Fruit fly (Drosophila melanogaster) whole organism, embryonic: ENCODE measurements around the gene Tre1.
A peak's percentile ranks its signal among the peaks of the same experiment; 100 is the strongest.

ENCODE experiments used
- ATbp ChIP-seq: fragments of 200-800 bp; sonication (Bioruptor generic); optimal IDR thresholded peaks from 2 replicates; lab custom pipeline; 2017; ENCODE audit warnings: missing biosample characterization, mild to moderate bottlenecking, missing genetic modification characterization, missing genetic modification reagents
- B-H1 ChIP-seq: fragments of 200-800 bp; sonication (Bioruptor generic); IDR thresholded peaks from 3 replicates; pipeline ENCODE4 v1.3.6; 2022; ENCODE audit warnings: missing biosample characterization, missing genetic modification characterization
- Blimp-1 ChIP-seq: fragments of 200-800 bp; sonication (Bioruptor generic); optimal IDR thresholded peaks from 3 replicates; lab custom pipeline; 2018; ENCODE audit warnings: missing biosample characterization, missing genetic modification characterization, mild to moderate bottlenecking, moderate library complexity, missing genetic modification reagents
- CG13894 ChIP-seq: fragments of 200-800 bp; sonication (Bioruptor generic); optimal IDR thresholded peaks from 3 replicates; lab custom pipeline; 2018; ENCODE audit warnings: missing biosample characterization, mild to moderate bottlenecking, missing genetic modification characterization, moderate library complexity
- CG15269 ChIP-seq: fragments of 200-800 bp; sonication (Bioruptor generic); optimal IDR thresholded peaks from 2 replicates; lab custom pipeline; 2018; ENCODE audit warnings: missing biosample characterization, mild to moderate bottlenecking, missing genetic modification characterization, moderate library complexity
- CG15601 ChIP-seq: fragments of 200-800 bp; sonication (Bioruptor generic); optimal IDR thresholded peaks from 3 replicates; lab custom pipeline; 2019; ENCODE audit warnings: missing biosample characterization, mild to moderate bottlenecking, missing genetic modification characterization, moderate library complexity
- CG16815 ChIP-seq: fragments of 200-800 bp; sonication (Bioruptor generic); optimal IDR thresholded peaks from 3 replicates; lab custom pipeline; 2017; ENCODE audit warnings: missing biosample characterization, mild to moderate bottlenecking, missing genetic modification characterization
- CG16863 ChIP-seq: fragments of 200-800 bp; sonication (Bioruptor generic); optimal IDR thresholded peaks from 3 replicates; lab custom pipeline; 2016; ENCODE audit warnings: missing biosample characterization, missing genetic modification characterization
- CG17328 ChIP-seq: fragments of 200-800 bp; sonication (Bioruptor generic); IDR thresholded peaks from 2 replicates; pipeline ENCODE4 v1.3.6; 2022; ENCODE audit warnings: missing biosample characterization, missing genetic modification characterization
- CG33213 ChIP-seq: fragments of 200-800 bp; sonication (Bioruptor generic); optimal IDR thresholded peaks from 3 replicates; lab custom pipeline; 2016; ENCODE audit warnings: missing biosample characterization, missing genetic modification characterization
- CG4424 ChIP-seq: fragments of 200-800 bp; sonication (Bioruptor generic); optimal IDR thresholded peaks from 3 replicates; lab custom pipeline; 2016; ENCODE audit warnings: missing biosample characterization, missing genetic modification characterization
- CG6683 ChIP-seq: fragments of 200-800 bp; sonication (Bioruptor generic); optimal IDR thresholded peaks from 2 replicates; lab custom pipeline; 2017; ENCODE audit warnings: missing biosample characterization, mild to moderate bottlenecking, missing genetic modification characterization, missing genetic modification reagents
- CG7372 ChIP-seq: fragments of 200-800 bp; sonication (Bioruptor generic); IDR thresholded peaks from 2 replicates; pipeline ENCODE4 v1.3.6; 2022; ENCODE audit warnings: missing biosample characterization, missing genetic modification characterization
- CG7839 ChIP-seq: fragments of 200-800 bp; sonication (Bioruptor generic); optimal IDR thresholded peaks from 3 replicates; lab custom pipeline; 2018; ENCODE audit warnings: missing biosample characterization, mild to moderate bottlenecking, missing genetic modification characterization, moderate library complexity
- Ets97D ChIP-seq: fragments of 200-800 bp; sonication (Bioruptor generic); optimal IDR thresholded peaks from 3 replicates; lab custom pipeline; 2016; ENCODE audit warnings: missing biosample characterization, missing genetic modification characterization
- H2.0 ChIP-seq: fragments of 200-800 bp; sonication (Bioruptor generic); IDR thresholded peaks from 2 replicates; pipeline ENCODE4 v1.3.6; 2022; ENCODE audit warnings: missing biosample characterization, missing genetic modification characterization
- Hmx ChIP-seq: fragments of 200-800 bp; sonication (Bioruptor generic); optimal IDR thresholded peaks from 2 replicates; lab custom pipeline; 2016; ENCODE audit warnings: missing biosample characterization, missing genetic modification characterization
- Hr78 ChIP-seq, 2 experiments: fragments of 200-800 bp in 1 of 2; fragments of >200 bp in 1 of 2; sonication (Bioruptor generic) in 1 of 2; optimal IDR thresholded peaks; 2 replicates each; lab custom pipeline; 2017 to 2019; ENCODE audit warnings: missing biosample characterization in 2 of 2, missing genetic modification characterization in 2 of 2, mild to moderate bottlenecking in 1 of 2, moderate library complexity in 1 of 2
- Lim3 ChIP-seq: fragments of 200-800 bp; sonication (Bioruptor generic); IDR thresholded peaks from 2 replicates; pipeline ENCODE4 v1.3.6; 2022; ENCODE audit warnings: missing biosample characterization, missing genetic modification characterization
- Scr ChIP-seq: fragments of 200-800 bp; sonication (Bioruptor generic); IDR thresholded peaks from 2 replicates; pipeline ENCODE4 v1.3.6; 2022; ENCODE audit warnings: missing biosample characterization, missing genetic modification characterization; ENCODE audit not compliant: partially characterized antibody
- Sox102F ChIP-seq: fragments of 200-800 bp; sonication (Bioruptor generic); optimal IDR thresholded peaks from 2 replicates; lab custom pipeline; 2018; ENCODE audit warnings: missing biosample characterization, mild to moderate bottlenecking, missing genetic modification characterization, moderate library complexity
- Ssrp ChIP-seq: fragments of 200-800 bp; sonication (Bioruptor generic); optimal IDR thresholded peaks from 2 replicates; lab custom pipeline; 2018; ENCODE audit warnings: missing biosample characterization, mild to moderate bottlenecking, missing genetic modification characterization, moderate library complexity
- Taf1 ChIP-seq: fragments of 200-800 bp; sonication (Bioruptor generic); IDR thresholded peaks from 2 replicates; pipeline ENCODE4 v1.3.6; 2022; ENCODE audit warnings: missing biosample characterization, missing genetic modification characterization
- Trl ChIP-seq, 3 experiments: fragments of >200 bp in 2 of 3; fragments of 200-800 bp in 1 of 3; sonication (Bioruptor generic) in 1 of 3; optimal IDR thresholded peaks; 2 replicates in 1 of 3; 3 replicates in 2 of 3; lab custom pipeline; 2016 to 2017; ENCODE audit warnings: missing biosample characterization in 1 of 3, missing genetic modification characterization in 1 of 3
- cato ChIP-seq: fragments of 200-800 bp; sonication (Bioruptor generic); optimal IDR thresholded peaks from 2 replicates; lab custom pipeline; 2016; ENCODE audit warnings: missing biosample characterization, missing genetic modification characterization, borderline replicate concordance
- cg ChIP-seq: fragments of 200-800 bp; sonication (Bioruptor generic); optimal IDR thresholded peaks from 3 replicates; lab custom pipeline; 2019; ENCODE audit warnings: missing biosample characterization, mild to moderate bottlenecking, missing genetic modification characterization, moderate library complexity
- chif ChIP-seq, 2 experiments: fragments of 200-800 bp; sonication (Bioruptor generic); optimal IDR thresholded peaks; 3 replicates each; lab custom pipeline; 2016; ENCODE audit warnings: missing biosample characterization in 2 of 2, missing genetic modification characterization in 2 of 2
- ci ChIP-seq: fragments of 200-800 bp; sonication (Bioruptor generic); IDR thresholded peaks from 3 replicates; pipeline ENCODE4 v1.3.6; 2022; ENCODE audit warnings: missing biosample characterization, missing genetic modification characterization
- corto ChIP-seq: fragments of 200-800 bp; sonication (Bioruptor generic); optimal IDR thresholded peaks from 2 replicates; lab custom pipeline; 2016; ENCODE audit warnings: missing biosample characterization, mild to moderate bottlenecking, missing genetic modification characterization, moderate library complexity
- dimm ChIP-seq: fragments of 200-800 bp; sonication (Bioruptor generic); IDR thresholded peaks from 2 replicates; pipeline ENCODE4 v1.3.6; 2022; ENCODE audit warnings: missing biosample characterization, missing genetic modification characterization
- ems ChIP-seq: fragments of 200-800 bp; sonication (Bioruptor generic); optimal IDR thresholded peaks from 3 replicates; lab custom pipeline; 2016; ENCODE audit warnings: missing biosample characterization, missing genetic modification characterization
- fd96Cb ChIP-seq: fragments of 200-800 bp; sonication (Bioruptor generic); optimal IDR thresholded peaks from 2 replicates; lab custom pipeline; 2018; ENCODE audit warnings: missing biosample characterization, mild to moderate bottlenecking, missing genetic modification characterization, moderate library complexity
- gcm ChIP-seq: fragments of 200-800 bp; sonication (Bioruptor generic); optimal IDR thresholded peaks from 2 replicates; lab custom pipeline; 2019; ENCODE audit warnings: missing biosample characterization, mild to moderate bottlenecking, missing genetic modification characterization, moderate library complexity
- gem ChIP-seq: fragments of 200-800 bp; sonication (Bioruptor generic); optimal IDR thresholded peaks from 2 replicates; lab custom pipeline; 2019; ENCODE audit warnings: missing biosample characterization, mild to moderate bottlenecking, missing genetic modification characterization, moderate library complexity
- grau ChIP-seq: fragments of 200-800 bp; optimal IDR thresholded peaks from 3 replicates; lab custom pipeline; 2019; ENCODE audit warnings: missing biosample characterization, mild to moderate bottlenecking, missing genetic modification characterization, moderate library complexity
- insv ChIP-seq, 2 experiments: fragments of 200-800 bp; sonication (Bioruptor generic); optimal IDR thresholded peaks; 3 replicates each; lab custom pipeline; 2016 to 2018; ENCODE audit warnings: missing biosample characterization in 2 of 2, missing genetic modification characterization in 2 of 2
- lola ChIP-seq, 3 experiments: fragments of >200 bp in 2 of 3; fragments of 200-800 bp in 1 of 3; sonication (Bioruptor generic) in 1 of 3; optimal IDR thresholded peaks; 2 replicates each; lab custom pipeline; 2017 to 2019; ENCODE audit warnings: missing biosample characterization in 3 of 3, missing genetic modification characterization in 3 of 3, mild to moderate bottlenecking in 1 of 3, moderate library complexity in 1 of 3
- lov ChIP-seq, 2 experiments: fragments of 200-800 bp in 1 of 2; fragments of >200 bp in 1 of 2; sonication (Bioruptor generic) in 1 of 2; IDR thresholded peaks in 1 of 2; optimal IDR thresholded peaks in 1 of 2; 2 replicates in 1 of 2; 3 replicates in 1 of 2; pipeline versions ENCODE4 v1.3.6 to Lab custom; 2017 to 2022; ENCODE audit warnings: missing biosample characterization in 1 of 2, missing genetic modification characterization in 1 of 2
- mirr ChIP-seq: fragments of 200-800 bp; sonication (Bioruptor generic); optimal IDR thresholded peaks from 3 replicates; lab custom pipeline; 2018; ENCODE audit warnings: missing biosample characterization, mild to moderate bottlenecking, missing genetic modification characterization
- prd ChIP-seq, 3 experiments: fragments of >200 bp in 2 of 3; fragments of 200-800 bp in 1 of 3; sonication (Bioruptor generic) in 1 of 3; optimal IDR thresholded peaks in 2 of 3; IDR thresholded peaks in 1 of 3; 2 replicates in 2 of 3; 3 replicates in 1 of 3; pipeline versions ENCODE4 v1.3.6 to Lab custom; 2017 to 2022; ENCODE audit warnings: missing biosample characterization in 1 of 3, missing genetic modification characterization in 1 of 3
- pros ChIP-seq: fragments of 200-800 bp; sonication (Bioruptor generic); optimal IDR thresholded peaks from 3 replicates; lab custom pipeline; 2019; ENCODE audit warnings: missing biosample characterization, mild to moderate bottlenecking, missing genetic modification characterization, moderate library complexity
- rib ChIP-seq: fragments of 200-800 bp; sonication (Bioruptor generic); IDR thresholded peaks from 2 replicates; pipeline ENCODE4 v1.3.6; 2022; ENCODE audit warnings: missing biosample characterization, missing genetic modification characterization
- shn ChIP-seq: fragments of 200-800 bp; sonication (Bioruptor generic); optimal IDR thresholded peaks from 3 replicates; lab custom pipeline; 2016; ENCODE audit warnings: missing biosample characterization, missing genetic modification characterization
- sim ChIP-seq: fragments of 200-800 bp; sonication (Bioruptor generic); IDR thresholded peaks from 2 replicates; pipeline ENCODE4 v1.3.6; 2022; ENCODE audit warnings: missing biosample characterization, missing genetic modification characterization
- so ChIP-seq: fragments of 200-800 bp; sonication (Bioruptor generic); IDR thresholded peaks from 3 replicates; pipeline ENCODE4 v1.3.6; 2022; ENCODE audit warnings: missing biosample characterization, missing genetic modification characterization
- sr ChIP-seq: fragments of 200-800 bp; sonication (Bioruptor generic); IDR thresholded peaks from 3 replicates; pipeline ENCODE4 v1.3.6; 2022; ENCODE audit warnings: missing biosample characterization, missing genetic modification characterization
- wdn ChIP-seq: fragments of 200-800 bp; sonication (Bioruptor generic); IDR thresholded peaks from 2 replicates; pipeline ENCODE4 v1.3.6; 2022; ENCODE audit warnings: missing biosample characterization, missing genetic modification characterization

Gene Tre1

DNA sequence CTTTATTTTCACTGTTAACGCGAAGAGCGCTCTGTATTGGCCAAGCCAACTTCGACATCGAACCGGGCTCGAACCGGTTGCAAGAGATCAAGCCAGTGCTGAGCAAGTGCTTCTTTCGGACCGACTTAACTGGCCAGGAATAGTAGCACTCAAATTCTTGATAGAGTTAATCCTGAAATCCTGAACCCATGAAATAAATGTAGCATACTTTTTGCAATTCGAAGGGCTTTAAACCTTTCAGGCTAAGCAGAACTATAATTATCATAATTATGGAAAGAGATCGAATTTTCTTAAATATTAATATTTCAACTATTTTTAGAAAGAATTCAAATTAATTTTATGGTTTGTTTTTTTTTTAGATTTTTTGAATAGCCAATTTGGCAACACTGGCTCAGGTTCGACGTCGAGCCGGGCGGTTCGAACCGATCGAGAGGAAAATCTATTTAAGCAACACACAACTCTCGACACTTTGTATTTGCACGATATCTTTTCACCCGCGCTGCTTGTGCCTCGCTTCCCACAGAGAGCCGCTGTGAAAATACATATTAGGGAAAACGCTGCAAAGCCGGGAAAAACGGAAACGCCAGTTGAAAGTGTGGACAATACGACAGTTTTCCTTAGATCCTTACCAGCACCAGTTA, 18.4 kb upstream of the Tre1 start, which contains the start of gene AdamTS-B (continued):
- TF ChIP-seq gcm: peak; percentile 25
- peak; percentile 19 for TF ChIP-seq CG16815 (GFP tag; lab: Kevin White, UChicago)
- no peak for TF ChIP-seq ci (GFP tag; lab: Robert Waterston, UW)
- no peak for TF ChIP-seq lov (optimal IDR thresholded peaks at IDR 0.05; lab: Kevin White, UChicago)
- TF ChIP-seq lov (GFP tag; IDR thresholded peaks at IDR 0.05; lab: Robert Waterston, UW): no peak
- no peak for TF ChIP-seq cg
- peak; percentile 63 for TF ChIP-seq Ssrp
- peak; percentile 36 for TF ChIP-seq grau
- no peak for TF ChIP-seq CG7372
- no peak for TF ChIP-seq CG33213 (GFP tag; lab: Kevin White, UChicago)
- peak; percentile 22; the same call in 1 of the 2 replicates for TF ChIP-seq H2.0
- TF ChIP-seq lola (GFP tag; optimal IDR thresholded peaks at IDR 0.05; lab: Kevin White, UChicago): peak in 1 of 3 experiments; percentile 62
- TF ChIP-seq mirr (GFP tag; lab: Kevin White, UChicago): no peak
- TF ChIP-seq Hmx (GFP tag; lab: Kevin White, UChicago): no peak
- TF ChIP-seq shn (GFP tag; lab: Kevin White, UChicago): no peak
- TF ChIP-seq Ets97D (GFP tag; lab: Kevin White, UChicago): no peak
- peak; percentile 6 for TF ChIP-seq CG15601
- no peak for TF ChIP-seq wdn (GFP tag; lab: Robert Waterston, UW)
- no peak for TF ChIP-seq CG16863
- peak; percentile 22 for TF ChIP-seq fd96Cb (tag; lab: Kevin White, UChicago)
- no peak for TF ChIP-seq ems
- TF ChIP-seq so (GFP tag; lab: Robert Waterston, UW): 0 out of 3 replicates have a peak, but pooled peaks have one; percentile 51
- TF ChIP-seq Scr: no peak
- TF ChIP-seq prd (optimal IDR thresholded peaks at IDR 0.05; lab: Kevin White, UChicago): no peak
- TF ChIP-seq prd (GFP tag; IDR thresholded peaks at IDR 0.05; lab: Robert Waterston, UW): peak; percentile 41; the same call in 1 of the 3 replicates
- no peak for TF ChIP-seq Trl (optimal IDR thresholded peaks at IDR 0.05; lab: Kevin White, UChicago)
- TF ChIP-seq Trl (GFP tag; optimal IDR thresholded peaks at IDR 0.05; lab: Kevin White, UChicago): no peak
- TF ChIP-seq Taf1: no peak; the same call in 1 of the 2 replicates
- no peak for TF ChIP-seq insv (GFP tag; optimal IDR thresholded peaks at IDR 0.05; lab: Kevin White, UChicago)
- TF ChIP-seq sr (GFP tag; lab: Robert Waterston, UW): no peak
- peak; percentile 53 for TF ChIP-seq CG7839 (tag; lab: Kevin White, UChicago)
- peak; percentile 37 for TF ChIP-seq Blimp-1
- TF ChIP-seq corto (GFP tag; lab: Kevin White, UChicago): no peak
- TF ChIP-seq gem: peak; percentile 69
- no peak for TF ChIP-seq sim (GFP tag; lab: Robert Waterston, UW)
- TF ChIP-seq ATbp (GFP tag; lab: Kevin White, UChicago): peak; percentile 10
- no peak for TF ChIP-seq Hr78 (GFP tag; optimal IDR thresholded peaks at IDR 0.05; lab: Kevin White, UChicago)
- TF ChIP-seq CG15269 (tag; lab: Kevin White, UChicago): peak; percentile 64
- TF ChIP-seq B-H1 (GFP tag; lab: Robert Waterston, UW): no peak
- peak; percentile 38 for TF ChIP-seq Sox102F (GFP tag; lab: Kevin White, UChicago)
- TF ChIP-seq CG13894 (tag; lab: Kevin White, UChicago): no peak
- peak; percentile 48 for TF ChIP-seq CG4424 (GFP tag; lab: Kevin White, UChicago)
- no peak for TF ChIP-seq rib (GFP tag; lab: Robert Waterston, UW)
- TF ChIP-seq pros (GFP tag; lab: Kevin White, UChicago): no peak
- TF ChIP-seq Lim3 (GFP tag; lab: Robert Waterston, UW): no peak
- TF ChIP-seq CG17328 (GFP tag; lab: Robert Waterston, UW): peak; percentile 13; the same call in 1 of the 2 replicates
- no peak for TF ChIP-seq dimm (GFP tag; lab: Robert Waterston, UW)
- TF ChIP-seq cato: no peak
- peak in 1 of 2 experiments; percentile 20 for TF ChIP-seq chif (GFP tag; optimal IDR thresholded peaks at IDR 0.05; lab: Kevin White, UChicago)
- TF ChIP-seq CG6683: no peak
